Worm (Caenorhabditis elegans): ENCODE results near the gene scd-1.

The scd-1 gene

DNA sequence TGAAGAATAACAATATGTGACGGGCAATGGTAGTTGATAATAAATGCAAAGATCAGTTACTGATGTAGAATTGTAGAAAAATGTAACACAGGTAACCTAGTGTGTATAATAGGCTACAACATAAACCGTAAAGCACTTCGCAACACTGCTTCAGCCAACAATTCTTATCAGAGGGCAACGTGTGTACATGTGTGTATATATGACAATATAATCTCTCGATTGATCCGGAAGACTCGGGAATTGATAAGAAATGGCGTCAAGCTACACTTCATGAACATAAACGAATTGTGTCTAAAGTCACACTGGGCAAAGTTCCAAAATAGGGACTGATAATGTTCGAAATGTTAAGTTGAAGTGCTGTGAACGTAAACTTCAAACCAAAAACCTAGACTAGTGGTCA lies 7.1 kb downstream of the scd-1 start (continued):
- TF ChIP-seq ztf-11 (tag; optimal IDR thresholded peaks at IDR 0.05) (no peak), ZK546.5 (tag; optimal IDR thresholded peaks at IDR 0.05) (no peak), lin-39 (tag; optimal IDR thresholded peaks at IDR 0.05) (no peak), C34F6.9 (tag; optimal IDR thresholded peaks at IDR 0.05) (no peak)

DNA sequence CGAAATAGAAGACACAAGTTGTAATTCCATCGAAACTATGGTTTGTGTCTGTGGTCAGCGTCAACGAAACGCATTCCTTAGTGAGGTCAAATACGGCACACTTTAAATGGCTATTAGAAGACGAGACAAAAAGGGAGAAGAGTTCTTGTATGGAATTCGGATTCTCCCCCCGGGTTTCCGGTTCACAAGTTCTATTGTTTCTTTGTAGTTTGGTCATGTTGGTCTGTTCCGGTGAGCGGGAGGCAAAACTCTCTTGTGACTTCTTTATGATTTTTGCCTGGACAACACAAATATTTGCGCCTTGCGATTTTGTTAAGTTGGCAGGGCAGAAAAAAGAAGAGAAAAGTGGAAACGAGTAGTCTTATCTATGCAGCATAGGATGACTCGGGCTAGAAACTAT lies 7.7 kb downstream of the scd-1 start:
- TF ChIP-seq egl-27 (tag; optimal IDR thresholded peaks at IDR 0.05) (peak; percentile 30), C34F6.9 (tag; optimal IDR thresholded peaks at IDR 0.05) (no peak), nhr-129 (tag; optimal IDR thresholded peaks at IDR 0.05) (peak; percentile 4), sma-9 (GFP tag; optimal IDR thresholded peaks at IDR 0.05) (peak; percentile 41), sma-9 (tag; optimal IDR thresholded peaks at IDR 0.05) (no peak), nhr-21 (tag; optimal IDR thresholded peaks at IDR 0.05) (peak; percentile 4), ceh-82 (tag; optimal IDR thresholded peaks at IDR 0.05) (no peak), F13H6.1 (tag; optimal IDR thresholded peaks at IDR 0.05) (peak; percentile 5), R02D3.7 (tag; optimal IDR thresholded peaks at IDR 0.05) (no peak), lin-11 (tag; optimal IDR thresholded peaks at IDR 0.05) (no peak)

DNA sequence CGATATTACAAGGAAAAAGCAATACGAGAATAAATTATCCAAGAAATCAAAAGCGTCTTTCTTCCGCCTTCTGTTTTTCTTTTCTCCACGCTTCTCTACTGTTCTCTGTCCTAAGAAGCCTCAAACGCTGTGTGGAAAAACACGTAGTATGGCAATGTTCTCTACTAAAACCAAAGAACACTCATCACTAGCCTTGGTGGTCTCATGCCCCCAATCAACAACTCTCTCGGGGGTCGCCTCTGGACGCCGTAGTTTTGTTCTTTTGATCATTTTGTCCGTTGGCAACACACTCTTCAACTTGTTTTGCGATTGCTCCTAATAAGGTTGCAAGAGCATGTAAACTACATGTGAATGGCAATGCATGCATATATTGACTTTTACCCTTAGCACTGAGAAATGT lies 8.3 kb downstream of the scd-1 start:
- TF ChIP-seq ceh-16 (tag; optimal IDR thresholded peaks at IDR 0.05) (no peak), mdl-1 (tag; optimal IDR thresholded peaks at IDR 0.05) (peak in 1 of 2 experiments; percentile 40), nhr-25 (tag; optimal IDR thresholded peaks at IDR 0.05) (peak; percentile 72), mbf-1 (tag; optimal IDR thresholded peaks at IDR 0.05) (no peak), sma-9 (GFP tag; optimal IDR thresholded peaks at IDR 0.05) (peak; percentile 87), sma-9 (tag; optimal IDR thresholded peaks at IDR 0.05) (no peak), elt-3 (tag; optimal IDR thresholded peaks at IDR 0.05) (no peak), nhr-129 (tag; optimal IDR thresholded peaks at IDR 0.05) (peak; percentile 87), gmeb-1 (tag; optimal IDR thresholded peaks at IDR 0.05) (peak; percentile 32), lin-13 (GFP tag; optimal IDR thresholded peaks at IDR 0.05) (peak; percentile 32), lsy-2 (tag; optimal IDR thresholded peaks at IDR 0.05) (peak in 1 of 2 experiments; percentile 67), sem-4 (tag; optimal IDR thresholded peaks at IDR 0.05) (peak; percentile 34), ama-1 (optimal IDR thresholded peaks at IDR 0.05) (no peak), nhr-11 (tag; optimal IDR thresholded peaks at IDR 0.05) (no peak), nhr-21 (tag; optimal IDR thresholded peaks at IDR 0.05) (peak; percentile 75), ztf-4 (tag; optimal IDR thresholded peaks at IDR 0.05) (peak; percentile 30), unc-62 (GFP tag; optimal IDR thresholded peaks at IDR 0.05) (no peak), C34F6.9 (tag; optimal IDR thresholded peaks at IDR 0.05) (peak; percentile 66), ztf-1 (GFP tag; conservative IDR thresholded peaks at IDR 0.05) (no peak), unc-55 (GFP tag; optimal IDR thresholded peaks at IDR 0.05) (peak; percentile 53), crh-2 (tag; optimal IDR thresholded peaks at IDR 0.05) (peak; percentile 79), nhr-6 (tag; optimal IDR thresholded peaks at IDR 0.05) (peak; percentile 24), F13H6.1 (tag; optimal IDR thresholded peaks at IDR 0.05) (peak; percentile 50), sma-3 (GFP tag; optimal IDR thresholded peaks at IDR 0.05) (peak; percentile 31), fos-1 (tag; optimal IDR thresholded peaks at IDR 0.05) (peak; percentile 19), zag-1 (tag; optimal IDR thresholded peaks at IDR 0.05) (peak; percentile 79)

DNA sequence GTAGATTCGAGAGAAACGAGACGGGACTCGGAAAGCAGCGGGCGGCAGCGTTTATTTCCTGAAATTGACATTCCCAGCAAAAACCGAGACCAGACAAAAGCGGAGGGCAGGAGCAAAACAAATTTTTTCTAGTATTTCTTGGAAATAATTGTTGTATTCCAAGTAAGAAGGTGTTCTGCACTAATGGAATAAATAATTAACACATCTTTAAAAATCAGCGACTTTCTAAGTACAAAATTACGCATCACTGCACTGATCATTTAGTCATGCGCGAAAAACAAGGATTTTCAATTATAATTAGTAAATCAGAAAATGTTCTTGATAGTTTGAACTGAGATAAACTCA lies 9.1 kb downstream of the scd-1 start:
- no peak for TF ChIP-seq nhr-11 (tag; optimal IDR thresholded peaks at IDR 0.05)
- TF ChIP-seq sma-3 (GFP tag; optimal IDR thresholded peaks at IDR 0.05) = no peak
- TF ChIP-seq nhr-12 (tag; optimal IDR thresholded peaks at IDR 0.05) = no peak
- no peak for TF ChIP-seq lsy-2 (tag; optimal IDR thresholded peaks at IDR 0.05)
- peak; percentile 26 for TF ChIP-seq crh-2 (tag; optimal IDR thresholded peaks at IDR 0.05)
- no peak for TF ChIP-seq blmp-1 (tag; optimal IDR thresholded peaks at IDR 0.05; ENCODE audit: insufficient read depth)
- TF ChIP-seq nhr-21 (tag; optimal IDR thresholded peaks at IDR 0.05) = peak; percentile 51
- no peak for TF ChIP-seq snpc-4 (tag; optimal IDR thresholded peaks at IDR 0.05)
- no peak for TF ChIP-seq elt-1 (tag; optimal IDR thresholded peaks at IDR 0.05)
- TF ChIP-seq ztf-1 (GFP tag; conservative IDR thresholded peaks at IDR 0.05) = no peak
- no peak for TF ChIP-seq nhr-6 (tag; optimal IDR thresholded peaks at IDR 0.05)
- TF ChIP-seq C34F6.9 (tag; optimal IDR thresholded peaks at IDR 0.05) = peak; percentile 1
- no peak for TF ChIP-seq ama-1 (optimal IDR thresholded peaks at IDR 0.05)
- TF ChIP-seq skn-1 (tag; optimal IDR thresholded peaks at IDR 0.05) = no peak
- TF ChIP-seq alr-1 (tag; optimal IDR thresholded peaks at IDR 0.05) = no peak
